Worm (Caenorhabditis elegans) whole organism, L3 larva: ENCODE data around the gene arl-6.

Experiments
- ZK546.5 ChIP-seq: sonication (generic microtip); optimal IDR thresholded peaks from 2 replicates; lab custom pipeline; 2017; ENCODE audit warnings: missing biosample characterization, missing genetic modification characterization
- aly-2 ChIP-seq: fragments of 150-350 bp; optimal IDR thresholded peaks from 2 replicates; lab custom pipeline; 2014; ENCODE audit warnings: missing biosample characterization, missing genetic modification characterization
- ama-1 ChIP-seq: fragments of 150-350 bp; optimal IDR thresholded peaks from 2 replicates; lab custom pipeline; 2018
- ceh-16 ChIP-seq: sonication (generic microtip); optimal IDR thresholded peaks from 2 replicates; lab custom pipeline; 2017; ENCODE audit warnings: missing biosample characterization, missing genetic modification characterization
- ceh-28 ChIP-seq: fragments of 150-350 bp; optimal IDR thresholded peaks from 2 replicates; lab custom pipeline; 2014; ENCODE audit warnings: missing biosample characterization, missing genetic modification reagents, missing genetic modification characterization
- daf-12 ChIP-seq: fragments of 150-350 bp; optimal IDR thresholded peaks from 2 replicates; lab custom pipeline; 2014; ENCODE audit warnings: missing biosample characterization, missing genetic modification reagents, missing genetic modification characterization
- egl-27 ChIP-seq: sonication (generic microtip); optimal IDR thresholded peaks from 4 replicates; lab custom pipeline; 2017; ENCODE audit warnings: missing biosample characterization, missing genetic modification reagents, missing genetic modification characterization
- elt-1 ChIP-seq: fragments of 150-350 bp; optimal IDR thresholded peaks from 2 replicates; lab custom pipeline; 2014; ENCODE audit warnings: missing biosample characterization, missing genetic modification characterization
- elt-2 ChIP-seq: sonication (generic microtip); optimal IDR thresholded peaks from 2 replicates; lab custom pipeline; 2016; ENCODE audit warnings: missing genetic modification reagents, mild to moderate bottlenecking, missing genetic modification characterization, missing compliant biosample characterization
- elt-3 ChIP-seq, 3 experiments: fragments of 150-350 bp in 1 of 3; sonication (generic microtip) in 2 of 3; optimal IDR thresholded peaks; 2 replicates in 2 of 3; 4 replicates in 1 of 3; lab custom pipeline; 2014 to 2017; ENCODE audit warnings: missing biosample characterization in 3 of 3, missing genetic modification characterization in 3 of 3
- eor-1 ChIP-seq, 2 experiments: fragments of 150-350 bp; optimal IDR thresholded peaks; 2 replicates each; lab custom pipeline; 2014 to 2018; ENCODE audit warnings: missing biosample characterization in 2 of 2, missing genetic modification characterization in 2 of 2
- fos-1 ChIP-seq: fragments of 150-350 bp; optimal IDR thresholded peaks from 2 replicates; lab custom pipeline; 2014; ENCODE audit warnings: missing biosample characterization, missing genetic modification characterization
- hmg-11 ChIP-seq: sonication (generic microtip); optimal IDR thresholded peaks from 2 replicates; lab custom pipeline; 2016; ENCODE audit warnings: missing genetic modification characterization, missing compliant biosample characterization
- jun-1 ChIP-seq: fragments of 150-350 bp; optimal IDR thresholded peaks from 2 replicates; lab custom pipeline; 2014; ENCODE audit warnings: missing biosample characterization, missing genetic modification reagents, missing genetic modification characterization
- lsy-12 ChIP-seq: sonication (generic microtip); optimal IDR thresholded peaks from 2 replicates; lab custom pipeline; 2016; ENCODE audit warnings: mild to moderate bottlenecking, missing genetic modification characterization, missing compliant biosample characterization
- mml-1 ChIP-seq: fragments of 150-350 bp; sonication (generic microtip); optimal IDR thresholded peaks from 3 replicates; lab custom pipeline; 2014; ENCODE audit warnings: missing biosample characterization, missing genetic modification characterization
- nhr-23 ChIP-seq: fragments of 150-350 bp; optimal IDR thresholded peaks from 2 replicates; lab custom pipeline; 2014; ENCODE audit warnings: missing biosample characterization, missing genetic modification reagents, missing genetic modification characterization
- nhr-25 ChIP-seq: sonication (generic microtip); optimal IDR thresholded peaks from 2 replicates; lab custom pipeline; 2017; ENCODE audit warnings: missing biosample characterization, missing genetic modification characterization
- nhr-76 ChIP-seq: fragments of 150-350 bp; sonication (generic microtip); optimal IDR thresholded peaks from 5 replicates; lab custom pipeline; 2014; ENCODE audit warnings: missing biosample characterization, missing genetic modification characterization
- pqm-1 ChIP-seq: fragments of 150-350 bp; optimal IDR thresholded peaks from 2 replicates; lab custom pipeline; 2017; ENCODE audit warnings: missing biosample characterization, missing genetic modification characterization, inconsistent platforms
- sea-2 ChIP-seq: fragments of 150-350 bp; sonication (generic microtip); optimal IDR thresholded peaks from 4 replicates; lab custom pipeline; 2014; ENCODE audit warnings: missing biosample characterization, missing genetic modification reagents, missing genetic modification characterization
- skn-1 ChIP-seq: fragments of 150-350 bp; optimal IDR thresholded peaks from 2 replicates; lab custom pipeline; 2014; ENCODE audit warnings: missing biosample characterization, missing genetic modification characterization
- snpc-4 ChIP-seq: fragments of 150-350 bp; optimal IDR thresholded peaks from 2 replicates; lab custom pipeline; 2014; ENCODE audit warnings: missing biosample characterization, missing genetic modification characterization
- tbx-2 ChIP-seq: sonication (generic microtip); optimal IDR thresholded peaks from 2 replicates; lab custom pipeline; 2016; ENCODE audit warnings: mild to moderate bottlenecking, missing genetic modification characterization, missing compliant biosample characterization
- unc-62 ChIP-seq: fragments of 150-350 bp; sonication (generic microtip); optimal IDR thresholded peaks from 4 replicates; lab custom pipeline; 2014; ENCODE audit warnings: missing biosample characterization, missing genetic modification reagents, missing genetic modification characterization
- zag-1 ChIP-seq: fragments of 150-350 bp; optimal IDR thresholded peaks from 2 replicates; lab custom pipeline; 2014; ENCODE audit warnings: missing biosample characterization, missing genetic modification characterization
- ztf-11 ChIP-seq: fragments of 150-350 bp; optimal IDR thresholded peaks from 2 replicates; lab custom pipeline; 2014; ENCODE audit warnings: missing biosample characterization, missing genetic modification characterization
- ztf-4 ChIP-seq: fragments of 150-350 bp; optimal IDR thresholded peaks from 2 replicates; lab custom pipeline; 2014; ENCODE audit warnings: missing biosample characterization, missing genetic modification characterization

arl-6 gene

DNA sequence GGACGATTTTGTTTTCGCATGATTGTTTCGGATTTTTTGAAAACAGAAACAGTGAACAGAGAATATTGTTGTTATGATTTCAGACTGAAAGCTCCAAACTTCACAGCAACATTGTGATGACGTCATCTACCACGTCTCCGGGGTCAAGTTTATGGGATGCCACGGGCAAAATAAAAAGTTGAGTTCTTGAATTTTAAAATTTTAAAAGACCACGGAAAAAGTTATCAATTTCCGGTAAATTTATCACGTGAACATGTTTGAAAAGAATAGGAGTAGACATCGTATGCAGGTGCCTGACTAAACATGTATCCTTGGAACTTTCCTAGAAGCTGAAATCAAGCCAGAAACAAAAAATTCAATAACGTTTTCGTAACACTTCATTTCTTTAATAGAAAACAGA is 51.1 kb downstream of the arl-6 start, which contains the start of gene B0393.4:
TSS of gene B0393.4 (minus strand) at position 101 of the 400 bp plus-strand sequence.
- TF ChIP-seq fos-1: no peak
- TF ChIP-seq mml-1 (tag; lab: Kevin White, UChicago): no peak
- TF ChIP-seq ztf-11 (tag; lab: Kevin White, UChicago): no peak
- no peak for TF ChIP-seq snpc-4 (tag; lab: Kevin White, UChicago)
- no peak for TF ChIP-seq skn-1
- TF ChIP-seq eor-1 (tag; optimal IDR thresholded peaks at IDR 0.05; lab: Kevin White, UChicago): no peak
- TF ChIP-seq zag-1: no peak
- no peak for TF ChIP-seq tbx-2 (tag; lab: Kevin White, UChicago)
- no peak for TF ChIP-seq ZK546.5 (tag; lab: Kevin White, UChicago)
- TF ChIP-seq jun-1: no peak
- TF ChIP-seq pqm-1 (tag; lab: Kevin White, UChicago): no peak
- TF ChIP-seq elt-2 (tag; lab: Kevin White, UChicago): no peak
- TF ChIP-seq unc-62 (GFP tag; lab: Kevin White, UChicago): no peak
- no peak for TF ChIP-seq nhr-76 (tag; lab: Kevin White, UChicago)
- no peak for TF ChIP-seq nhr-23
- no peak for TF ChIP-seq sea-2
- TF ChIP-seq aly-2 (tag; lab: Kevin White, UChicago): no peak
- no peak for TF ChIP-seq ceh-28 (tag; lab: Kevin White, UChicago)
- TF ChIP-seq elt-3 (tag; optimal IDR thresholded peaks at IDR 0.05; lab: Kevin White, UChicago): no peak
- no peak for TF ChIP-seq ztf-4
- TF ChIP-seq, all 47 proteins: peak for 0

DNA sequence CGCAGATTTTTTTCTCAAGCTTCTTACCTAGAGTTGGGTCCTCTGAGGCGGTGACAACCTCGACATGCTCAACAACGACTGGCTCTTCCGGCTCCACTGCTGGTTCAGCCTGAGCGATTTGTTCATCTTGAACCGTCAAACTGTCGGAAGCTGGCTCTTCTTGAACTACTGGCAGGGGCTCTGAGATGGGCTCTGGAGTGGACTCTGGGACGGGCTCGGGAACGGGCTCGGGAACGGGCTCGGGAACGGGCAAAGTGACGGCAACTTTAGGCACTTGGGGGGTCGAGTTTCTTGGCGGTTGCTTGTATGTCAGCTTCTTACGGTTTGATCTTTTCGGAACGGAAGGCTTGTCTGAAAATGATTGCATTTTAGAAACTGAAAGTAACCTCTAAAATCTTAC is 51.8 kb downstream of the arl-6 start:
- TF ChIP-seq jun-1 (no peak), hmg-11 (tag; lab: Kevin White, UChicago) (no peak), lsy-12 (tag; lab: Kevin White, UChicago) (no peak), nhr-25 (tag; lab: Kevin White, UChicago) (no peak), ama-1 (lab: Kevin White, UChicago) (no peak), daf-12 (tag; lab: Kevin White, UChicago) (no peak), ceh-16 (tag; lab: Kevin White, UChicago) (no peak), elt-1 (tag; lab: Kevin White, UChicago) (no peak), egl-27 (tag; lab: Kevin White, UChicago) (no peak)
